Worm (Caenorhabditis elegans) whole organism, L1 larva: ENCODE measurements around the gene Y113G7A.12.

Source experiments
- alr-1 ChIP-seq: fragments of 200-800 bp; sonication (Bioruptor generic); optimal IDR thresholded peaks from 2 replicates; lab custom pipeline; 2018; ENCODE audit warnings: borderline replicate concordance, mild to moderate bottlenecking, missing genetic modification characterization, missing compliant biosample characterization
- elt-2 ChIP-seq: sonication (generic microtip); optimal IDR thresholded peaks from 2 replicates; lab custom pipeline; 2016; ENCODE audit warnings: missing genetic modification characterization, mild to moderate bottlenecking, inconsistent platforms, missing compliant biosample characterization, missing genetic modification reagents
- lin-13 ChIP-seq: fragments of 150-350 bp; optimal IDR thresholded peaks from 2 replicates; lab custom pipeline; 2014; ENCODE audit warnings: missing biosample characterization, missing genetic modification reagents, missing genetic modification characterization
- lin-15B ChIP-seq: fragments of 150-350 bp; sonication (generic microtip); optimal IDR thresholded peaks from 3 replicates; lab custom pipeline; 2014; ENCODE audit warnings: missing biosample characterization, missing genetic modification characterization
- nhr-12 ChIP-seq: sonication (generic microtip); optimal IDR thresholded peaks from 2 replicates; lab custom pipeline; 2017; ENCODE audit warnings: missing biosample characterization, missing genetic modification characterization
- snpc-4 ChIP-seq: fragments of 150-350 bp; optimal IDR thresholded peaks from 2 replicates; lab custom pipeline; 2014; ENCODE audit warnings: missing biosample characterization, missing genetic modification characterization

DNA sequence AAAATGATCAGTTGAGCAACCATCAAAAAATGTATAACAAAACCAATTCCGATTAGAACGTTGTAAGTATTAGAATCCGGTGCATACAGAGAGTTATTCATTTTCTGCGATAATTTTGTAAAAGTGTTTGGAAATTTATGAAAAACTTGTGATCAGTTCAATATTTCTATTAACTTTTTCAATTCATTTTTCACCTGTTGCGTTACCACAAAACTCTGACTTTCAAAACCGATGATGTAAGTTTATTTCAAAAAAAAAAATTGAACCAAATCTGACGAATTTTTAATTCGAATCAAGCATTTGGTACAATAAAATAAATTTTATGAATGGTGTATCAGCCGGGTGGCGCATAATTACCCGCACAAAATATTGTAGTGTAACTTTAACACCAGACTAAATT is 44.2 kb downstream of the Y113G7A.12 start, which contains the start of gene srz-16:
- no peak for TF ChIP-seq lin-15B (tag; lab: Kevin White, UChicago)
- TF ChIP-seq snpc-4: no peak
- no peak for TF ChIP-seq lin-13 (GFP tag; lab: Kevin White, UChicago)
- TF ChIP-seq alr-1 (tag; lab: Kevin White, UChicago): no peak
- no peak for TF ChIP-seq elt-2 (tag; lab: Kevin White, UChicago)
- TF ChIP-seq nhr-12 (tag; lab: Kevin White, UChicago): no peak
